Worm (Caenorhabditis elegans) whole organism, L4/young adult: ENCODE data around the gene ckb-3.

Experiments used
- dao-5 ChIP-seq: sonication (generic microtip); optimal IDR thresholded peaks from 2 replicates; lab custom pipeline; 2016; ENCODE audit warnings: missing genotype, missing genetic modification characterization, moderate library complexity, missing compliant biosample characterization
- him-1 ChIP-seq: sonication (generic microtip); optimal IDR thresholded peaks from 2 replicates; lab custom pipeline; 2016; ENCODE audit warnings: missing genotype, missing genetic modification reagents, missing genetic modification characterization, missing compliant biosample characterization

DNA sequence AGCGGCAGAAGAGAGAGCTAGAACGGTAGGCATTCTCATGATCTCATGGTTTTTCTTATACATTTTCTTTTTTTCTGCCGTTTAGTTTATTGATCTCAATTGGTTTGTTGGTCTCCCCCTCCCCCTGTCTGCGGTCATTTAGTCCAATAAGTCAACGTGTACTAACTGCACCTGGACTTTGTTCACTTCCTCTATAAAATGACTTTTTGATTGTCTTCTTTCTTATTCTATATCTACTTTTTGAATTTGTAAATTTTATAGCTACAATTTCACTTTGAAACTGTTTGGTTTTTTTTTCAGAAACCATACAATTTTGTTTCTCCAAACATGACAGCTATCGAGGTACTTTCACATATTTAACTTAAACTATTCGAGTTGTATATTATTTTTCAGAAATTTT is 3.0 kb upstream of the ckb-3 start, which contains the start of gene ckb-2:
- no peak for TF ChIP-seq him-1 (tag; lab: Kevin White, UChicago)
- no peak for TF ChIP-seq dao-5 (tag; lab: Kevin White, UChicago)
